Fruit fly (Drosophila melanogaster) whole organism, prepupa: ENCODE results near the gene Acp36DE.

Source experiments
- CG10631 ChIP-seq: fragments of 200-800 bp; sonication (Bioruptor generic); optimal IDR thresholded peaks from 2 replicates; lab custom pipeline; 2016; ENCODE audit warnings: missing biosample characterization, missing genetic modification characterization
- CG11294 ChIP-seq: fragments of 200-800 bp; sonication (Bioruptor generic); IDR thresholded peaks from 2 replicates; pipeline ENCODE4 v1.3.6; 2022; ENCODE audit warnings: missing biosample characterization, missing genetic modification characterization
- CG11902 ChIP-seq: fragments of 200-800 bp; sonication (Bioruptor generic); optimal IDR thresholded peaks from 3 replicates; lab custom pipeline; 2016; ENCODE audit warnings: missing biosample characterization, missing genetic modification characterization
- CG1621 ChIP-seq: fragments of 200-800 bp; sonication (Bioruptor generic); optimal IDR thresholded peaks from 3 replicates; lab custom pipeline; 2018; ENCODE audit warnings: missing biosample characterization, mild to moderate bottlenecking, missing genetic modification characterization
- CG16779 ChIP-seq: fragments of 200-800 bp; sonication (Bioruptor generic); optimal IDR thresholded peaks from 3 replicates; lab custom pipeline; 2017; ENCODE audit warnings: missing biosample characterization, mild to moderate bottlenecking, missing genetic modification characterization
- CG3032 ChIP-seq: fragments of 200-800 bp; optimal IDR thresholded peaks from 2 replicates; lab custom pipeline; 2019; ENCODE audit warnings: missing biosample characterization, mild to moderate bottlenecking, missing genetic modification characterization, moderate library complexity
- CG3919 ChIP-seq: fragments of 200-800 bp; sonication (Bioruptor generic); optimal IDR thresholded peaks from 3 replicates; lab custom pipeline; 2016; ENCODE audit warnings: missing biosample characterization, missing genetic modification characterization
- CG6276 ChIP-seq: fragments of 200-800 bp; sonication (Bioruptor generic); optimal IDR thresholded peaks from 2 replicates; lab custom pipeline; 2017; ENCODE audit warnings: missing biosample characterization, mild to moderate bottlenecking, missing genetic modification characterization
- CG6792 ChIP-seq: fragments of 200-800 bp; sonication (Bioruptor generic); optimal IDR thresholded peaks from 3 replicates; lab custom pipeline; 2016; ENCODE audit warnings: missing biosample characterization, missing genetic modification characterization
- CG7368 ChIP-seq: fragments of 200-800 bp; sonication (Bioruptor generic); optimal IDR thresholded peaks from 3 replicates; lab custom pipeline; 2016; ENCODE audit warnings: missing biosample characterization, missing genetic modification characterization
- CG8119 ChIP-seq: fragments of 200-800 bp; sonication (Bioruptor generic); IDR thresholded peaks from 3 replicates; pipeline ENCODE4 v1.3.6; 2022; ENCODE audit warnings: missing biosample characterization, missing genetic modification characterization
- CG8319 ChIP-seq: fragments of 200-800 bp; sonication (Bioruptor generic); optimal IDR thresholded peaks from 3 replicates; lab custom pipeline; 2016; ENCODE audit warnings: missing biosample characterization, missing genetic modification characterization
- CG8632 ChIP-seq: fragments of 200-800 bp; sonication (Bioruptor generic); optimal IDR thresholded peaks from 3 replicates; lab custom pipeline; 2016; ENCODE audit warnings: missing biosample characterization, missing genetic modification characterization
- CG9139 ChIP-seq: fragments of 200-800 bp; sonication (Bioruptor generic); optimal IDR thresholded peaks from 3 replicates; lab custom pipeline; 2017; ENCODE audit warnings: missing biosample characterization, mild to moderate bottlenecking, missing genetic modification characterization
- Eip75B ChIP-seq: fragments of 200-800 bp; sonication (Bioruptor generic); optimal IDR thresholded peaks from 3 replicates; lab custom pipeline; 2016; ENCODE audit warnings: missing biosample characterization, missing genetic modification characterization
- Eip78C ChIP-seq: fragments of 200-800 bp; sonication (Bioruptor generic); peaks from one replicate; lab custom pipeline; 2016; ENCODE audit warnings: missing biosample characterization, missing genetic modification characterization
- Eip93F ChIP-seq: fragments of 200-800 bp; sonication (Bioruptor generic); optimal IDR thresholded peaks from 2 replicates; lab custom pipeline; 2016; ENCODE audit warnings: missing biosample characterization, mild to moderate bottlenecking, missing genetic modification characterization
- Ets21C ChIP-seq: fragments of 200-800 bp; sonication (Bioruptor generic); optimal IDR thresholded peaks from 3 replicates; lab custom pipeline; 2016; ENCODE audit warnings: missing biosample characterization, missing genetic modification characterization
- Ets96B ChIP-seq: fragments of 200-800 bp; optimal IDR thresholded peaks from 2 replicates; lab custom pipeline; 2019; ENCODE audit warnings: missing biosample characterization, mild to moderate bottlenecking, missing genetic modification characterization, moderate library complexity
- Gug ChIP-seq: fragments of 200-800 bp; sonication (Bioruptor generic); IDR thresholded peaks from 2 replicates; pipeline ENCODE4 v1.3.6; 2022; ENCODE audit warnings: missing biosample characterization, missing genetic modification characterization
- Hr38 ChIP-seq: sonication (Bioruptor generic); optimal IDR thresholded peaks from 2 replicates; lab custom pipeline; 2016; ENCODE audit warnings: missing biosample characterization, missing genetic modification characterization
- Hr4 ChIP-seq: fragments of 200-800 bp; sonication (Bioruptor generic); optimal IDR thresholded peaks from 3 replicates; lab custom pipeline; 2016; ENCODE audit warnings: missing biosample characterization, missing genetic modification characterization
- Lpt ChIP-seq: fragments of 200-800 bp; sonication (Bioruptor generic); optimal IDR thresholded peaks from 3 replicates; lab custom pipeline; 2016; ENCODE audit warnings: missing biosample characterization, missing genetic modification characterization
- OdsH ChIP-seq: fragments of 200-800 bp; sonication (Bioruptor generic); optimal IDR thresholded peaks from 3 replicates; lab custom pipeline; 2016; ENCODE audit warnings: missing biosample characterization, missing genetic modification characterization
- Smox ChIP-seq: fragments of 200-800 bp; sonication (Bioruptor generic); optimal IDR thresholded peaks from 3 replicates; lab custom pipeline; 2016; ENCODE audit warnings: missing biosample characterization, missing genetic modification characterization
- Sox14 ChIP-seq: fragments of 200-800 bp; sonication (Bioruptor generic); optimal IDR thresholded peaks from 3 replicates; lab custom pipeline; 2016; ENCODE audit warnings: missing biosample characterization, missing genetic modification characterization
- acj6 ChIP-seq: fragments of 200-800 bp; sonication (Bioruptor generic); optimal IDR thresholded peaks from 3 replicates; lab custom pipeline; 2016; ENCODE audit warnings: missing biosample characterization, missing genetic modification characterization
- cyc ChIP-seq: fragments of 200-800 bp; sonication (Bioruptor generic); optimal IDR thresholded peaks from 3 replicates; lab custom pipeline; 2016; ENCODE audit warnings: missing biosample characterization, missing genetic modification characterization
- dac ChIP-seq: fragments of 200-800 bp; sonication (Bioruptor generic); optimal IDR thresholded peaks from 2 replicates; lab custom pipeline; 2017; ENCODE audit warnings: missing biosample characterization, mild to moderate bottlenecking, missing genetic modification characterization
- dsx ChIP-seq: fragments of 200-800 bp; optimal IDR thresholded peaks from 3 replicates; lab custom pipeline; 2019; ENCODE audit warnings: missing biosample characterization, mild to moderate bottlenecking, missing genetic modification characterization, moderate library complexity; ENCODE audit not compliant: poor library complexity, severe bottlenecking
- esn ChIP-seq: fragments of 200-800 bp; sonication (Bioruptor generic); optimal IDR thresholded peaks from 2 replicates; lab custom pipeline; 2016; ENCODE audit warnings: missing biosample characterization, mild to moderate bottlenecking, missing genetic modification characterization, moderate library complexity
- fd59A ChIP-seq: fragments of 200-800 bp; sonication (Bioruptor generic); optimal IDR thresholded peaks from 2 replicates; lab custom pipeline; 2017; ENCODE audit warnings: missing biosample characterization, mild to moderate bottlenecking, missing genetic modification characterization, missing genetic modification reagents
- fd85E ChIP-seq: fragments of 200-800 bp; sonication (Bioruptor generic); optimal IDR thresholded peaks from 3 replicates; lab custom pipeline; 2016; ENCODE audit warnings: missing biosample characterization, missing genetic modification characterization
- fkh ChIP-seq: fragments of 200-800 bp; sonication (Bioruptor generic); optimal IDR thresholded peaks from 3 replicates; lab custom pipeline; 2017; ENCODE audit warnings: missing biosample characterization, mild to moderate bottlenecking, missing genetic modification characterization, moderate library complexity
- lz ChIP-seq: fragments of 200-800 bp; sonication (Bioruptor generic); optimal IDR thresholded peaks from 3 replicates; lab custom pipeline; 2016; ENCODE audit warnings: missing biosample characterization, missing genetic modification characterization
- net ChIP-seq: fragments of 200-800 bp; sonication (Bioruptor generic); optimal IDR thresholded peaks from 3 replicates; lab custom pipeline; 2016; ENCODE audit warnings: missing biosample characterization, missing genetic modification characterization
- pdm3 ChIP-seq: fragments of 200-800 bp; sonication (Bioruptor generic); optimal IDR thresholded peaks from 3 replicates; lab custom pipeline; 2016; ENCODE audit warnings: missing biosample characterization, missing genetic modification characterization
- spab ChIP-seq: fragments of 200-800 bp; sonication (Bioruptor generic); optimal IDR thresholded peaks from 2 replicates; lab custom pipeline; 2017; ENCODE audit warnings: missing biosample characterization, mild to moderate bottlenecking, missing genetic modification characterization, missing genetic modification reagents
- ss ChIP-seq, 2 experiments: fragments of 200-800 bp; sonication (Bioruptor generic); optimal IDR thresholded peaks; 2 replicates in 1 of 2; 3 replicates in 1 of 2; lab custom pipeline; 2017 to 2018; ENCODE audit warnings: mild to moderate bottlenecking in 2 of 2, missing biosample characterization in 2 of 2, missing genetic modification characterization in 2 of 2, moderate library complexity in 1 of 2
- topi ChIP-seq: fragments of 200-800 bp; sonication (Bioruptor generic); optimal IDR thresholded peaks from 3 replicates; lab custom pipeline; 2016; ENCODE audit warnings: missing biosample characterization, missing genetic modification characterization
- vri ChIP-seq: fragments of 200-800 bp; sonication (Bioruptor generic); optimal IDR thresholded peaks from 3 replicates; lab custom pipeline; 2016; ENCODE audit warnings: missing biosample characterization, mild to moderate bottlenecking, missing genetic modification characterization

Gene Acp36DE

DNA sequence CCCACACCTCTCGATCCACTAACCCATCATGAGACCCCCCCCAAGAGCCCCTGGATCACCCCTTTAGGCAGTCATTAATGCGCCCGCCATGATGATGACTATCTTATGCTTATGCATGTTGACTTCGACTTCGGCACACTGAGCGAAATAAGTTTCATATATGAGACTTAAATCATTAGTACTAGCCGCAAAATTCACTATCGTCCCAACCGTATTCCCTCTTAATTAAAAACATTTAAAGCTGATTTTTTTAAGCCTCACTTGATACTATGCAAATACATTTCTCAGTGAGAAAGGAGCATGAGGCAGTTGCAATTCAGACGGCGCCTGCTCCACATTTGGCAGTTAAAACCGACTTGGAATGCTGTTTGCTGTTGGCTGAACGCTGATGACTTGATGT lies 17.9 kb downstream of the Acp36DE start (continued):
- TF ChIP-seq CG8119 (GFP tag; lab: Robert Waterston, UW): peak; percentile 92
- TF ChIP-seq Gug: peak; percentile 81
- TF ChIP-seq Hr4 (GFP tag; lab: Kevin White, UChicago): peak; percentile 93
- peak; percentile 82 for TF ChIP-seq Lpt
- TF ChIP-seq dac: peak; percentile 68
- TF ChIP-seq Ets21C (GFP tag; lab: Kevin White, UChicago): peak; percentile 16
- TF ChIP-seq fd85E: peak; percentile 36
- TF ChIP-seq acj6 (GFP tag; lab: Kevin White, UChicago): peak; percentile 82
- peak; percentile 63 for TF ChIP-seq CG8632
- no peak for TF ChIP-seq vri (GFP tag; lab: Kevin White, UChicago)
- peak; percentile 55 for TF ChIP-seq Ets96B (tag; lab: Kevin White, UChicago)
- TF ChIP-seq net: peak; percentile 71
- peak; percentile 69 for TF ChIP-seq CG3919 (GFP tag; lab: Kevin White, UChicago)
- peak; percentile 58 for TF ChIP-seq CG16779 (tag; lab: Kevin White, UChicago)
- TF ChIP-seq Hr38 (GFP tag; lab: Kevin White, UChicago): peak; percentile 23
- peak; percentile 58 for TF ChIP-seq CG3032 (tag; lab: Kevin White, UChicago)
- TF ChIP-seq fd59A (GFP tag; lab: Kevin White, UChicago): peak; percentile 17
- peak; percentile 57 for TF ChIP-seq lz (GFP tag; lab: Kevin White, UChicago)
- TF ChIP-seq esn (GFP tag; lab: Kevin White, UChicago): peak; percentile 51
- peak; percentile 62 for TF ChIP-seq spab (GFP tag; lab: Kevin White, UChicago)
- peak; percentile 83 for TF ChIP-seq OdsH (GFP tag; lab: Kevin White, UChicago)
- TF ChIP-seq CG11294 (GFP tag; lab: Robert Waterston, UW): peak; percentile 71
- TF ChIP-seq pdm3 (GFP tag; lab: Kevin White, UChicago): peak; percentile 87
- TF ChIP-seq cyc (GFP tag; lab: Kevin White, UChicago): peak; percentile 31
- peak; percentile 61 for TF ChIP-seq CG8319

DNA sequence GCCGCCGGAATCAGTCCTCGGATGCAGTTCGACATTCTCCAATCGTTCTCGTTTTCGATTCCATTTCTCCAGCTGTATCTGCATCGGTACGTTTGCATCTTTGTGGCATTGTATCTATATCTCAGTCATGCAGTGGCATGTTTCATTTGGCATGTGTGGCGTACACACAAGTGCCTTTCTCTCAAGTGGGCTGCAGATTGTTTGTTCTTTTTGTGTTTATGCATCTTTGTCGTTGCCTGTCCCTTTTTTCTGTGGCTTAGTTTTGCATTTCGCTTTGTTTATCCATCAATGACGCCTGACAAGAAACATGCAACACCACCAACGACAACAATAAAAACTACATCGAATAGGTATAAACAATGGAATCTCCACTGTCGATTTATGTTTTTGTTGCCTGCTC lies 22.3 kb downstream of the Acp36DE start:
- TF ChIP-seq dsx (GFP tag; lab: Kevin White, UChicago) (no peak), Ets21C (GFP tag; lab: Kevin White, UChicago) (no peak), Smox (GFP tag; lab: Kevin White, UChicago) (no peak), pdm3 (GFP tag; lab: Kevin White, UChicago) (no peak), ss (GFP tag; optimal IDR thresholded peaks at IDR 0.05; lab: Kevin White, UChicago) (no peak), CG11294 (GFP tag; lab: Robert Waterston, UW) (no peak), CG9139 (no peak), lz (GFP tag; lab: Kevin White, UChicago) (no peak), CG6276 (GFP tag; lab: Kevin White, UChicago) (no peak), OdsH (GFP tag; lab: Kevin White, UChicago) (no peak)

DNA sequence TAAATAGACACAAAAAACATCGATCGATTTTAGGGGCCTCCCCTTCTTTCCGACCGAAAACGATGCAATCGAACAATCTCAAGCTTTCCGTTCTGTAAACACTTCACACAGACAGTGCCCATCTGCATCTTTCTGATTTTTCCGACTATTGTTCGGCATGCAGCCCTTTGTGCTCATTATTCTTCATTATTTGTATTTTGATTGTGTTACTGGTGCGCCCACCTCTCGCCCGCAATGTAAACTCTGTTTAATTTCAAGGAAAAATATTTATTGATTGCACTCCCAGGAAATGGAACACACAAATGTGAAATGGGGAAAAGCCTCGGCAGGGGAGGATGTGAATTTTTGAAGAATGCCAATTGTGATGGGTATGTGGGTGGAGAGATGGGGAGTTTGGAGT lies 23.2 kb downstream of the Acp36DE start:
- TF ChIP-seq acj6 (GFP tag; lab: Kevin White, UChicago) (no peak), CG6792 (GFP tag; lab: Kevin White, UChicago) (no peak), CG11902 (no peak), CG16779 (tag; lab: Kevin White, UChicago) (no peak), CG3919 (GFP tag; lab: Kevin White, UChicago) (no peak), CG1621 (no peak), Eip78C (GFP tag; lab: Kevin White, UChicago) (peak; percentile 37), CG6276 (GFP tag; lab: Kevin White, UChicago) (no peak), CG7368 (no peak), topi (GFP tag; lab: Kevin White, UChicago) (no peak), CG10631 (GFP tag; lab: Kevin White, UChicago) (no peak), Eip93F (GFP tag; lab: Kevin White, UChicago) (no peak), Sox14 (GFP tag; lab: Kevin White, UChicago) (no peak), Eip75B (GFP tag; lab: Kevin White, UChicago) (no peak), Lpt (no peak), fkh (GFP tag; lab: Kevin White, UChicago) (peak; percentile 59)
- TF ChIP-seq, all 60 proteins: peak for 2
